Fruit fly (Drosophila melanogaster) whole organism, embryonic: ENCODE results near the gene CG13679.
A peak's percentile ranks its signal among the peaks of the same experiment; 100 is the strongest.

Source experiments
- Abd-B ChIP-seq: fragments of 200-800 bp; sonication (Bioruptor generic); optimal IDR thresholded peaks from 2 replicates; lab custom pipeline; 2018; ENCODE audit warnings: missing biosample characterization, mild to moderate bottlenecking, missing genetic modification characterization, moderate library complexity
- Ada2b ChIP-seq: fragments of 200-800 bp; sonication (Bioruptor generic); IDR thresholded peaks from 2 replicates; pipeline ENCODE4 v1.3.6; 2022; ENCODE audit warnings: missing biosample characterization, missing genetic modification characterization
- B-H2 ChIP-seq: fragments of 200-800 bp; sonication (Bioruptor generic); optimal IDR thresholded peaks from 2 replicates; lab custom pipeline; 2018; ENCODE audit warnings: missing biosample characterization, mild to moderate bottlenecking, missing genetic modification characterization
- Blimp-1 ChIP-seq: fragments of 200-800 bp; sonication (Bioruptor generic); optimal IDR thresholded peaks from 3 replicates; lab custom pipeline; 2018; ENCODE audit warnings: missing biosample characterization, missing genetic modification characterization, mild to moderate bottlenecking, moderate library complexity, missing genetic modification reagents
- Bteb2 ChIP-seq: fragments of 200-800 bp; sonication (Bioruptor generic); optimal IDR thresholded peaks from 2 replicates; lab custom pipeline; 2016; ENCODE audit warnings: missing biosample characterization, missing genetic modification characterization
- CG10147 ChIP-seq: fragments of 200-800 bp; sonication (Bioruptor generic); optimal IDR thresholded peaks from 2 replicates; lab custom pipeline; 2019; ENCODE audit warnings: missing biosample characterization, mild to moderate bottlenecking, missing genetic modification characterization, moderate library complexity
- CG10274 ChIP-seq: fragments of 200-800 bp; sonication (Bioruptor generic); optimal IDR thresholded peaks from 3 replicates; lab custom pipeline; 2017; ENCODE audit warnings: missing biosample characterization, mild to moderate bottlenecking, missing genetic modification characterization
- CG11247 ChIP-seq: fragments of 200-800 bp; sonication (Bioruptor generic); IDR thresholded peaks from 2 replicates; pipeline ENCODE4 v1.3.6; 2022; ENCODE audit warnings: missing biosample characterization, missing genetic modification characterization
- CG11456 ChIP-seq: fragments of 200-800 bp; sonication (Bioruptor generic); IDR thresholded peaks from 3 replicates; pipeline ENCODE4 v1.3.6; 2022; ENCODE audit warnings: missing biosample characterization, missing genetic modification characterization
- CG12236 ChIP-seq: fragments of 200-800 bp; sonication (Bioruptor generic); optimal IDR thresholded peaks from 2 replicates; lab custom pipeline; 2016; ENCODE audit warnings: missing biosample characterization, missing genetic modification characterization
- CG13287 ChIP-seq: fragments of 200-800 bp; sonication (Bioruptor generic); IDR thresholded peaks from 2 replicates; pipeline ENCODE4 v1.3.6; 2022; ENCODE audit warnings: missing biosample characterization, missing genetic modification characterization; ENCODE audit not compliant: partially characterized antibody
- CG13424 ChIP-seq: fragments of 200-800 bp; sonication (Bioruptor generic); optimal IDR thresholded peaks from 2 replicates; lab custom pipeline; 2019; ENCODE audit warnings: missing biosample characterization, mild to moderate bottlenecking, missing genetic modification characterization, moderate library complexity
- CG15479 ChIP-seq: fragments of 200-800 bp; sonication (Bioruptor generic); optimal IDR thresholded peaks from 3 replicates; lab custom pipeline; 2019; ENCODE audit warnings: missing biosample characterization, mild to moderate bottlenecking, missing genetic modification characterization, moderate library complexity
- CG16779 ChIP-seq: fragments of 200-800 bp; sonication (Bioruptor generic); IDR thresholded peaks from 2 replicates; pipeline ENCODE4 v1.3.6; 2022; ENCODE audit warnings: missing biosample characterization, missing genetic modification characterization
- CG17361 ChIP-seq: fragments of 200-800 bp; sonication (Bioruptor generic); IDR thresholded peaks from 3 replicates; pipeline ENCODE4 v1.3.6; 2022; ENCODE audit warnings: missing biosample characterization, missing genetic modification characterization
- CG17912 ChIP-seq: fragments of 200-800 bp; sonication (Bioruptor generic); optimal IDR thresholded peaks from 2 replicates; lab custom pipeline; 2018; ENCODE audit warnings: missing biosample characterization, mild to moderate bottlenecking, missing genetic modification characterization
- CG30403 ChIP-seq: fragments of 200-800 bp; sonication (Bioruptor generic); optimal IDR thresholded peaks from 3 replicates; lab custom pipeline; 2016; ENCODE audit warnings: missing biosample characterization, missing genetic modification characterization
- CG31365 ChIP-seq: fragments of 200-800 bp; sonication (Bioruptor generic); optimal IDR thresholded peaks from 2 replicates; lab custom pipeline; 2018; ENCODE audit warnings: missing biosample characterization, mild to moderate bottlenecking, missing genetic modification characterization
- CG3838 ChIP-seq: fragments of 200-800 bp; sonication (Bioruptor generic); optimal IDR thresholded peaks from 3 replicates; lab custom pipeline; 2016; ENCODE audit warnings: missing biosample characterization, missing genetic modification characterization
- CG4617 ChIP-seq: fragments of 200-800 bp; sonication (Bioruptor generic); optimal IDR thresholded peaks from 3 replicates; lab custom pipeline; 2016; ENCODE audit warnings: missing biosample characterization, missing genetic modification characterization, borderline replicate concordance
- CG6175 ChIP-seq: fragments of 200-800 bp; sonication (Bioruptor generic); IDR thresholded peaks from 3 replicates; pipeline ENCODE4 v1.3.6; 2022; ENCODE audit warnings: missing biosample characterization, missing genetic modification characterization
- CG8924 ChIP-seq: fragments of 200-800 bp; optimal IDR thresholded peaks from 3 replicates; lab custom pipeline; 2019; ENCODE audit warnings: missing biosample characterization, mild to moderate bottlenecking, missing genetic modification characterization, moderate library complexity
- CG9609 ChIP-seq: fragments of 200-800 bp; sonication (Bioruptor generic); optimal IDR thresholded peaks from 3 replicates; lab custom pipeline; 2016; ENCODE audit warnings: missing biosample characterization, missing genetic modification characterization
- Deaf1 ChIP-seq: fragments of 200-800 bp; optimal IDR thresholded peaks from 3 replicates; lab custom pipeline; 2019; ENCODE audit warnings: missing biosample characterization, mild to moderate bottlenecking, missing genetic modification characterization, moderate library complexity
- Dip3 ChIP-seq: fragments of 200-800 bp; sonication (Bioruptor generic); optimal IDR thresholded peaks from 3 replicates; lab custom pipeline; 2016; ENCODE audit warnings: missing biosample characterization, missing genetic modification characterization
- Dll ChIP-seq: fragments of 200-800 bp; sonication (Bioruptor generic); IDR thresholded peaks from 4 replicates; pipeline ENCODE4 v1.3.6; 2022; ENCODE audit warnings: missing biosample characterization, missing genetic modification characterization; ENCODE audit not compliant: partially characterized antibody
- E2f1 ChIP-seq: fragments of 200-800 bp; sonication (Bioruptor generic); IDR thresholded peaks from 2 replicates; pipeline ENCODE4 v1.3.6; 2022; ENCODE audit warnings: missing biosample characterization, missing genetic modification characterization
- ERR ChIP-seq: fragments of 200-800 bp; sonication (Bioruptor generic); optimal IDR thresholded peaks from 2 replicates; lab custom pipeline; 2016; ENCODE audit warnings: missing biosample characterization, missing genetic modification characterization
- Ets97D ChIP-seq: fragments of 200-800 bp; sonication (Bioruptor generic); optimal IDR thresholded peaks from 3 replicates; lab custom pipeline; 2016; ENCODE audit warnings: missing biosample characterization, missing genetic modification characterization
- Hmx ChIP-seq: fragments of 200-800 bp; sonication (Bioruptor generic); optimal IDR thresholded peaks from 2 replicates; lab custom pipeline; 2016; ENCODE audit warnings: missing biosample characterization, missing genetic modification characterization
- NfI ChIP-seq: fragments of 200-800 bp; sonication (Bioruptor generic); optimal IDR thresholded peaks from 3 replicates; lab custom pipeline; 2018; ENCODE audit warnings: missing biosample characterization, mild to moderate bottlenecking, missing genetic modification characterization, moderate library complexity
- Vsx1 ChIP-seq: fragments of 200-800 bp; sonication (Bioruptor generic); optimal IDR thresholded peaks from 2 replicates; lab custom pipeline; 2017; ENCODE audit warnings: missing biosample characterization, mild to moderate bottlenecking, missing genetic modification characterization, missing genetic modification reagents
- chif ChIP-seq, 2 experiments: fragments of 200-800 bp; sonication (Bioruptor generic); optimal IDR thresholded peaks; 3 replicates each; lab custom pipeline; 2016; ENCODE audit warnings: missing biosample characterization in 2 of 2, missing genetic modification characterization in 2 of 2
- chinmo ChIP-seq: fragments of 200-800 bp; sonication (Bioruptor generic); IDR thresholded peaks from 4 replicates; pipeline ENCODE4 v1.3.6; 2022; ENCODE audit warnings: missing biosample characterization, missing genetic modification characterization; ENCODE audit not compliant: partially characterized antibody
- croc ChIP-seq: fragments of 200-800 bp; sonication (Bioruptor generic); conservative IDR thresholded peaks from 3 replicates; pipeline ENCODE4 v1.3.6; 2022; ENCODE audit warnings: missing biosample characterization, missing genetic modification characterization
- en ChIP-seq: fragments of 200-800 bp; sonication (Bioruptor generic); optimal IDR thresholded peaks from 2 replicates; lab custom pipeline; 2016; ENCODE audit warnings: missing biosample characterization, missing genetic modification characterization
- ewg ChIP-seq: fragments of 200-800 bp; sonication (Bioruptor generic); optimal IDR thresholded peaks from 3 replicates; lab custom pipeline; 2017; ENCODE audit warnings: mild to moderate bottlenecking, missing biosample characterization, missing genetic modification reagents, missing genetic modification characterization
- fd3F ChIP-seq: fragments of 200-800 bp; sonication (Bioruptor generic); optimal IDR thresholded peaks from 2 replicates; lab custom pipeline; 2018; ENCODE audit warnings: missing biosample characterization, mild to moderate bottlenecking, missing genetic modification characterization, moderate library complexity
- kah ChIP-seq: fragments of 200-800 bp; sonication (Bioruptor generic); optimal IDR thresholded peaks from 2 replicates; lab custom pipeline; 2018; ENCODE audit warnings: missing biosample characterization, mild to moderate bottlenecking, missing genetic modification characterization
- lab ChIP-seq: fragments of 200-800 bp; sonication (Bioruptor generic); optimal IDR thresholded peaks from 3 replicates; lab custom pipeline; 2017; ENCODE audit warnings: missing biosample characterization, missing genetic modification characterization, mild to moderate bottlenecking, moderate library complexity, missing genetic modification reagents
- mirr ChIP-seq: fragments of 200-800 bp; sonication (Bioruptor generic); optimal IDR thresholded peaks from 3 replicates; lab custom pipeline; 2018; ENCODE audit warnings: missing biosample characterization, mild to moderate bottlenecking, missing genetic modification characterization
- nerfin-1 ChIP-seq: fragments of 200-800 bp; sonication (Bioruptor generic); optimal IDR thresholded peaks from 3 replicates; lab custom pipeline; 2019; ENCODE audit warnings: missing biosample characterization, mild to moderate bottlenecking, missing genetic modification characterization, moderate library complexity
- nom ChIP-seq: fragments of 200-800 bp; sonication (Bioruptor generic); optimal IDR thresholded peaks from 2 replicates; lab custom pipeline; 2017; ENCODE audit warnings: missing biosample characterization, missing genetic modification characterization, mild to moderate bottlenecking, moderate library complexity, missing genetic modification reagents
- onecut ChIP-seq: fragments of 200-800 bp; sonication (Bioruptor generic); IDR thresholded peaks from 2 replicates; pipeline ENCODE4 v1.3.6; 2022; ENCODE audit warnings: missing biosample characterization, missing genetic modification characterization
- pros ChIP-seq: fragments of 200-800 bp; sonication (Bioruptor generic); optimal IDR thresholded peaks from 3 replicates; lab custom pipeline; 2019; ENCODE audit warnings: missing biosample characterization, mild to moderate bottlenecking, missing genetic modification characterization, moderate library complexity
- scrt ChIP-seq: fragments of 200-800 bp; sonication (Bioruptor generic); optimal IDR thresholded peaks from 2 replicates; lab custom pipeline; 2018; ENCODE audit warnings: missing biosample characterization, mild to moderate bottlenecking, missing genetic modification characterization, moderate library complexity
- sens-2 ChIP-seq: fragments of 200-800 bp; sonication (Bioruptor generic); IDR thresholded peaks from 2 replicates; pipeline ENCODE4 v1.3.6; 2022; ENCODE audit warnings: missing biosample characterization, missing genetic modification characterization
- slbo ChIP-seq: fragments of 200-800 bp; sonication (Bioruptor generic); IDR thresholded peaks from 2 replicates; pipeline ENCODE4 v1.3.6; 2022; ENCODE audit warnings: missing biosample characterization, missing genetic modification characterization
- tx ChIP-seq: fragments of 200-800 bp; sonication (Bioruptor generic); optimal IDR thresholded peaks from 2 replicates; lab custom pipeline; 2016; ENCODE audit warnings: missing biosample characterization, missing genetic modification characterization
- zen ChIP-seq: fragments of 200-800 bp; sonication (Bioruptor generic); optimal IDR thresholded peaks from 3 replicates; lab custom pipeline; 2018; ENCODE audit warnings: missing biosample characterization, mild to moderate bottlenecking, missing genetic modification characterization, moderate library complexity
- zf30C ChIP-seq: fragments of 200-800 bp; sonication (Bioruptor generic); optimal IDR thresholded peaks from 3 replicates; lab custom pipeline; 2018; ENCODE audit warnings: missing biosample characterization, mild to moderate bottlenecking, missing genetic modification characterization

The CG13679 gene

dm6 chr3L:8240932-8241331, 38.3 kb downstream of the CG13679 start (continued):
- no peak for TF ChIP-seq ERR
- TF ChIP-seq scrt (GFP tag; lab: Kevin White, UChicago) = peak; percentile 6
- no peak for TF ChIP-seq en (GFP tag; lab: Kevin White, UChicago)
- TF ChIP-seq Dll (GFP tag; lab: Robert Waterston, UW) = no peak
- no peak for TF ChIP-seq B-H2 (GFP tag; lab: Kevin White, UChicago)
- TF ChIP-seq CG11247 = no peak
- no peak for TF ChIP-seq CG13424
- no peak for TF ChIP-seq Bteb2 (GFP tag; lab: Kevin White, UChicago)
- no peak for TF ChIP-seq CG31365
- no peak for TF ChIP-seq E2f1
- no peak for TF ChIP-seq Hmx
- TF ChIP-seq CG17912 (GFP tag; lab: Kevin White, UChicago) = no peak
- no peak for TF ChIP-seq CG16779 (GFP tag; lab: Robert Waterston, UW)
- no peak for TF ChIP-seq Ada2b (GFP tag; lab: Robert Waterston, UW)
- no peak for TF ChIP-seq nom (GFP tag; lab: Kevin White, UChicago)
- TF ChIP-seq CG6175 (GFP tag; lab: Robert Waterston, UW) = no peak
- TF ChIP-seq fd3F (GFP tag; lab: Kevin White, UChicago) = no peak
- no peak for TF ChIP-seq Vsx1
- no peak for TF ChIP-seq tx (GFP tag; lab: Kevin White, UChicago)
- TF ChIP-seq chif (GFP tag; optimal IDR thresholded peaks at IDR 0.05; lab: Kevin White, UChicago) = no peak
- 0 out of 2 replicates have a peak, but pooled peaks have one; percentile 9 for TF ChIP-seq slbo
- no peak for TF ChIP-seq Ets97D (GFP tag; lab: Kevin White, UChicago)
- TF ChIP-seq onecut (GFP tag; lab: Robert Waterston, UW) = no peak
- TF ChIP-seq zf30C (GFP tag; lab: Kevin White, UChicago) = no peak
- TF ChIP-seq Abd-B (GFP tag; lab: Kevin White, UChicago) = no peak
- TF ChIP-seq CG11456 = 0 out of 3 replicates have a peak, but pooled peaks have one; percentile 52
- 0 out of 4 replicates have a peak, but pooled peaks have one; percentile 37 for TF ChIP-seq chinmo (GFP tag; lab: Robert Waterston, UW)
- no peak for TF ChIP-seq CG3838 (GFP tag; lab: Kevin White, UChicago)
- TF ChIP-seq sens-2 (GFP tag; lab: Robert Waterston, UW) = no peak
- TF ChIP-seq CG30403 (GFP tag; lab: Kevin White, UChicago) = no peak
- no peak for TF ChIP-seq CG8924
- no peak for TF ChIP-seq CG13287 (GFP tag; lab: Robert Waterston, UW)
- TF ChIP-seq CG17361 (GFP tag; lab: Robert Waterston, UW) = no peak
- TF ChIP-seq mirr (GFP tag; lab: Kevin White, UChicago) = no peak
- TF ChIP-seq kah (GFP tag; lab: Kevin White, UChicago) = no peak
- TF ChIP-seq Dip3 (GFP tag; lab: Kevin White, UChicago) = no peak
- TF ChIP-seq CG9609 (GFP tag; lab: Kevin White, UChicago) = no peak
- TF ChIP-seq lab (GFP tag; lab: Kevin White, UChicago) = peak; percentile 1
- no peak for TF ChIP-seq pros (GFP tag; lab: Kevin White, UChicago)
- TF ChIP-seq CG10147 (GFP tag; lab: Kevin White, UChicago) = no peak
- TF ChIP-seq NfI (GFP tag; lab: Kevin White, UChicago) = no peak
- TF ChIP-seq CG15479 (GFP tag; lab: Kevin White, UChicago) = no peak
- no peak for TF ChIP-seq CG10274 (GFP tag; lab: Kevin White, UChicago)
- no peak for TF ChIP-seq zen (tag; lab: Kevin White, UChicago)
- TF ChIP-seq Deaf1 (tag; lab: Kevin White, UChicago) = peak; percentile 24
- no peak for TF ChIP-seq croc
- peak; percentile 18 for TF ChIP-seq nerfin-1 (tag; lab: Kevin White, UChicago)
- TF ChIP-seq ewg (GFP tag; lab: Kevin White, UChicago) = peak; percentile 82
- TF ChIP-seq Blimp-1 = no peak
- no peak for TF ChIP-seq CG12236 (GFP tag; lab: Kevin White, UChicago)
- no peak for TF ChIP-seq CG4617 (GFP tag; lab: Kevin White, UChicago)
